Worm (Caenorhabditis elegans) whole organism, young adult: Measurements from ENCODE around the gene dyf-2.

Source experiments
- B0035.1 ChIP-seq: sonication (generic microtip); optimal IDR thresholded peaks from 2 replicates; lab custom pipeline; 2016; ENCODE audit warnings: missing genetic modification characterization, mild to moderate bottlenecking, missing compliant biosample characterization, missing genotype, missing genetic modification reagents
- B0336.3 ChIP-seq: fragments of 200-800 bp; sonication (Bioruptor generic); IDR thresholded peaks from 2 replicates; pipeline ENCODE4 v1.3.6; 2022; ENCODE audit warnings: missing genetic modification characterization, missing compliant biosample characterization
- D2030.7 ChIP-seq: fragments of 200-800 bp; sonication (Bioruptor generic); IDR thresholded peaks from 2 replicates; pipeline ENCODE4 v1.3.6; 2022; ENCODE audit warnings: missing genetic modification reagents, missing genetic modification characterization, missing compliant biosample characterization
- F39B2.1 ChIP-seq: fragments of 200-800 bp; sonication (Bioruptor generic); IDR thresholded peaks from 2 replicates; pipeline ENCODE4 v1.3.6; 2022; ENCODE audit warnings: missing genetic modification reagents, missing genetic modification characterization, missing compliant biosample characterization
- F57A8.1 ChIP-seq: fragments of 200-800 bp; sonication (Bioruptor generic); optimal IDR thresholded peaks from 2 replicates; lab custom pipeline; 2018; ENCODE audit warnings: mild to moderate bottlenecking, missing genetic modification characterization, moderate library complexity, missing compliant biosample characterization
- T07F8.4 ChIP-seq: sonication (generic microtip); optimal IDR thresholded peaks from 2 replicates; lab custom pipeline; 2016; ENCODE audit warnings: mild to moderate bottlenecking, missing genetic modification characterization, moderate library complexity, missing compliant biosample characterization
- T26A5.8 ChIP-seq: sonication (generic microtip); optimal IDR thresholded peaks from 2 replicates; lab custom pipeline; 2016; ENCODE audit warnings: missing genetic modification characterization, missing compliant biosample characterization
- Y53G8AR.9 ChIP-seq: fragments of 200-800 bp; sonication (Bioruptor generic); conservative IDR thresholded peaks from 2 replicates; pipeline ENCODE4 v1.3.6; 2022; ENCODE audit warnings: missing genetic modification reagents, missing genetic modification characterization, missing compliant biosample characterization
- Y56A3A.18 ChIP-seq: fragments of 200-800 bp; sonication (Bioruptor generic); IDR thresholded peaks from 2 replicates; pipeline ENCODE4 v1.3.6; 2022; ENCODE audit warnings: missing genetic modification reagents, missing genetic modification characterization, missing compliant biosample characterization
- Y95B8A.8 ChIP-seq: fragments of 200-800 bp; sonication (Bioruptor generic); IDR thresholded peaks from 2 replicates; pipeline ENCODE4 v1.3.6; 2022; ENCODE audit warnings: missing genetic modification reagents, missing genetic modification characterization, missing compliant biosample characterization
- akir-1 ChIP-seq: fragments of 200-800 bp; sonication (Bioruptor generic); optimal IDR thresholded peaks from 2 replicates; lab custom pipeline; 2018; ENCODE audit warnings: mild to moderate bottlenecking, missing genetic modification characterization, moderate library complexity, missing compliant biosample characterization
- aptf-3 ChIP-seq: fragments of 200-800 bp; sonication (Bioruptor generic); IDR thresholded peaks from 2 replicates; pipeline ENCODE4 v1.3.6; 2022; ENCODE audit warnings: missing genetic modification characterization, missing compliant biosample characterization
- attf-5 ChIP-seq: fragments of 200-800 bp; sonication (Bioruptor generic); optimal IDR thresholded peaks from 2 replicates; lab custom pipeline; 2018; ENCODE audit warnings: mild to moderate bottlenecking, missing genetic modification characterization, missing compliant biosample characterization
- ccch-3 ChIP-seq: fragments of 200-800 bp; sonication (Bioruptor generic); optimal IDR thresholded peaks from 2 replicates; lab custom pipeline; 2018; ENCODE audit warnings: mild to moderate bottlenecking, missing genetic modification characterization, missing compliant biosample characterization
- cebp-1 ChIP-seq, 2 experiments: fragments of 200-800 bp in 1 of 2; sonication (Bioruptor generic) in 1 of 2; sonication (generic microtip) in 1 of 2; IDR thresholded peaks in 1 of 2; optimal IDR thresholded peaks in 1 of 2; 2 replicates each; pipeline versions ENCODE4 v1.3.6 to Lab custom; 2017 to 2022; ENCODE audit warnings: missing compliant biosample characterization in 2 of 2, missing genetic modification characterization in 2 of 2, mild to moderate bottlenecking in 1 of 2, missing genetic modification reagents in 1 of 2, moderate library complexity in 1 of 2
- cebp-2 ChIP-seq: fragments of 200-800 bp; sonication (Bioruptor generic); IDR thresholded peaks from 2 replicates; pipeline ENCODE4 v1.3.6; 2022; ENCODE audit warnings: missing genetic modification characterization, missing compliant biosample characterization
- ceh-100 ChIP-seq: fragments of 200-800 bp; sonication (Bioruptor generic); IDR thresholded peaks from 2 replicates; pipeline ENCODE4 v1.3.6; 2022; ENCODE audit warnings: missing genetic modification reagents, missing genetic modification characterization, missing compliant biosample characterization
- ceh-27 ChIP-seq: fragments of 200-800 bp; sonication (Bioruptor generic); optimal IDR thresholded peaks from 2 replicates; lab custom pipeline; 2018; ENCODE audit warnings: mild to moderate bottlenecking, missing genetic modification characterization, moderate library complexity, missing compliant biosample characterization
- ceh-58 ChIP-seq: fragments of 200-800 bp; sonication (Bioruptor generic); IDR thresholded peaks from 2 replicates; pipeline ENCODE4 v1.3.6; 2022; ENCODE audit warnings: missing genetic modification characterization, missing compliant biosample characterization
- ceh-79 ChIP-seq: sonication (generic microtip); optimal IDR thresholded peaks from 2 replicates; lab custom pipeline; 2017; ENCODE audit warnings: mild to moderate bottlenecking, missing genetic modification characterization, missing compliant biosample characterization
- ceh-91 ChIP-seq: fragments of 200-800 bp; sonication (Bioruptor generic); IDR thresholded peaks from 2 replicates; pipeline ENCODE4 v1.3.6; 2022; ENCODE audit warnings: missing genetic modification reagents, missing genetic modification characterization, missing compliant biosample characterization
- efl-1 ChIP-seq: fragments of 150-350 bp; optimal IDR thresholded peaks from 2 replicates; lab custom pipeline; 2014; ENCODE audit warnings: missing biosample characterization, missing genetic modification reagents, missing genetic modification characterization
- egl-44 ChIP-seq: fragments of 200-800 bp; sonication (Bioruptor generic); IDR thresholded peaks from 2 replicates; pipeline ENCODE4 v1.3.6; 2022; ENCODE audit warnings: missing genetic modification reagents, missing genetic modification characterization, missing compliant biosample characterization
- him-1 ChIP-seq: sonication (generic microtip); optimal IDR thresholded peaks from 2 replicates; lab custom pipeline; 2016; ENCODE audit warnings: missing genotype, missing genetic modification reagents, missing genetic modification characterization, missing compliant biosample characterization
- lin-35 ChIP-seq, 3 experiments: fragments of 150-350 bp in 2 of 3; sonication (generic microtip) in 1 of 3; optimal IDR thresholded peaks; 2 replicates each; lab custom pipeline; 2014 to 2018; ENCODE audit warnings: missing biosample characterization in 3 of 3, missing genetic modification characterization in 3 of 3, missing genetic modification reagents in 3 of 3
- lir-1 ChIP-seq: fragments of 200-800 bp; sonication (Bioruptor generic); conservative IDR thresholded peaks from 2 replicates; pipeline ENCODE4 v1.3.6; 2022; ENCODE audit warnings: missing genetic modification reagents, missing genetic modification characterization, missing compliant biosample characterization
- lsl-1 ChIP-seq: fragments of 200-800 bp; sonication (Bioruptor generic); optimal IDR thresholded peaks from 2 replicates; lab custom pipeline; 2018; ENCODE audit warnings: mild to moderate bottlenecking, missing genetic modification characterization, moderate library complexity, missing compliant biosample characterization
- madf-10 ChIP-seq: sonication (generic microtip); optimal IDR thresholded peaks from 2 replicates; lab custom pipeline; 2016; ENCODE audit warnings: mild to moderate bottlenecking, missing genetic modification characterization, missing compliant biosample characterization
- madf-3 ChIP-seq: fragments of 200-800 bp; sonication (Bioruptor generic); IDR thresholded peaks from 2 replicates; pipeline ENCODE4 v1.3.6; 2022; ENCODE audit warnings: missing genetic modification reagents, missing genetic modification characterization, missing compliant biosample characterization
- nfyb-1 ChIP-seq: fragments of 200-800 bp; sonication (Bioruptor generic); IDR thresholded peaks from 2 replicates; pipeline ENCODE4 v1.3.6; 2022; ENCODE audit warnings: missing genetic modification reagents, missing genetic modification characterization, missing compliant biosample characterization
- nhr-80 ChIP-seq: sonication (generic microtip); optimal IDR thresholded peaks from 2 replicates; lab custom pipeline; 2016; ENCODE audit warnings: missing genetic modification characterization, missing compliant biosample characterization
- pbrm-1 ChIP-seq: fragments of 200-800 bp; sonication (Bioruptor generic); IDR thresholded peaks from 2 replicates; pipeline ENCODE4 v1.3.6; 2022; ENCODE audit warnings: missing genetic modification reagents, missing genetic modification characterization, missing compliant biosample characterization
- rpc-1 ChIP-seq, 2 experiments: fragments of 150-350 bp in 1 of 2; sonication (generic microtip) in 1 of 2; optimal IDR thresholded peaks; 2 replicates each; lab custom pipeline; 2014 to 2018; ENCODE audit warnings: missing biosample characterization in 1 of 2, missing genetic modification characterization in 1 of 2, missing genetic modification reagents in 1 of 2, missing genotype in 1 of 2
- sea-2 ChIP-seq: fragments of 200-800 bp; sonication (Bioruptor generic); IDR thresholded peaks from 2 replicates; pipeline ENCODE4 v1.3.6; 2022; ENCODE audit warnings: missing genetic modification characterization, missing compliant biosample characterization
- snpc-1.1 ChIP-seq: sonication (generic microtip); optimal IDR thresholded peaks from 2 replicates; lab custom pipeline; 2017; ENCODE audit warnings: missing genetic modification characterization, mild to moderate bottlenecking, missing compliant biosample characterization, antibody characterized with exemption, moderate library complexity, missing genotype, missing genetic modification reagents; ENCODE audit not compliant: insufficient read depth
- snpc-3.4 ChIP-seq: sonication (generic microtip); optimal IDR thresholded peaks from 2 replicates; lab custom pipeline; 2017; ENCODE audit warnings: missing genetic modification characterization, mild to moderate bottlenecking, missing compliant biosample characterization, antibody characterized with exemption, moderate library complexity, missing genotype, missing genetic modification reagents
- somi-1 ChIP-seq: fragments of 200-800 bp; sonication (Bioruptor generic); optimal IDR thresholded peaks from 2 replicates; lab custom pipeline; 2018; ENCODE audit warnings: mild to moderate bottlenecking, missing genetic modification characterization, missing compliant biosample characterization
- unc-130 ChIP-seq: sonication (generic microtip); optimal IDR thresholded peaks from 2 replicates; lab custom pipeline; 2016; ENCODE audit warnings: missing genetic modification reagents, missing genetic modification characterization, missing compliant biosample characterization
- zfh-2 ChIP-seq: fragments of 200-800 bp; sonication (Bioruptor generic); conservative IDR thresholded peaks from 2 replicates; pipeline ENCODE4 v1.3.6; 2022; ENCODE audit warnings: missing genetic modification reagents, missing genetic modification characterization, missing compliant biosample characterization
- zim-3 ChIP-seq: sonication (generic microtip); optimal IDR thresholded peaks from 2 replicates; lab custom pipeline; 2017; ENCODE audit warnings: mild to moderate bottlenecking, missing genetic modification characterization, moderate library complexity, missing compliant biosample characterization
- ztf-26 ChIP-seq: sonication (generic microtip); optimal IDR thresholded peaks from 2 replicates; lab custom pipeline; 2017; ENCODE audit warnings: missing genetic modification characterization, missing compliant biosample characterization
- ztf-28 ChIP-seq: fragments of 200-800 bp; sonication (Bioruptor generic); IDR thresholded peaks from 2 replicates; pipeline ENCODE4 v1.3.6; 2022; ENCODE audit warnings: missing genetic modification reagents, missing genetic modification characterization, missing compliant biosample characterization
- ztf-3 ChIP-seq: fragments of 200-800 bp; sonication (Bioruptor generic); optimal IDR thresholded peaks from 2 replicates; lab custom pipeline; 2018; ENCODE audit warnings: mild to moderate bottlenecking, missing genetic modification characterization, missing compliant biosample characterization

Gene dyf-2

ce11 chrIII:13659028-13659427 lies 27.2 kb downstream of the dyf-2 start:
- no peak for TF ChIP-seq ceh-27
- no peak for TF ChIP-seq snpc-3.4
- TF ChIP-seq aptf-3: no peak
- TF ChIP-seq F57A8.1: no peak
- no peak for TF ChIP-seq lin-35 (GFP tag; optimal IDR thresholded peaks at IDR 0.05; lab: Kevin White, UChicago)
- no peak for TF ChIP-seq zfh-2 (GFP tag; lab: Robert Waterston, UW)
- no peak for TF ChIP-seq egl-44
- TF ChIP-seq ceh-100 (GFP tag; lab: Robert Waterston, UW): no peak
- TF ChIP-seq Y56A3A.18 (GFP tag; lab: Robert Waterston, UW): no peak
- no peak for TF ChIP-seq ccch-3 (GFP tag; lab: Kevin White, UChicago)
- no peak for TF ChIP-seq efl-1 (GFP tag; lab: Kevin White, UChicago)
- no peak for TF ChIP-seq B0035.1 (tag; lab: Kevin White, UChicago)
- TF ChIP-seq D2030.7 (GFP tag; lab: Robert Waterston, UW): no peak
- no peak for TF ChIP-seq attf-5 (GFP tag; lab: Kevin White, UChicago)
- no peak for TF ChIP-seq pbrm-1 (GFP tag; lab: Robert Waterston, UW)
- no peak for TF ChIP-seq T26A5.8

- no peak for TF ChIP-seq cebp-1 (GFP tag; IDR thresholded peaks at IDR 0.05; lab: Robert Waterston, UW)
- TF ChIP-seq cebp-1 (tag; optimal IDR thresholded peaks at IDR 0.05; lab: Kevin White, UChicago): peak; percentile 35
- TF ChIP-seq F39B2.1 (GFP tag; lab: Robert Waterston, UW): no peak
- TF ChIP-seq ceh-58 (GFP tag; lab: Robert Waterston, UW): no peak
- TF ChIP-seq nhr-80 (tag; lab: Kevin White, UChicago): peak; percentile 41
- TF ChIP-seq zfh-2 (GFP tag; lab: Robert Waterston, UW): 0 out of 2 replicates have a peak, but pooled peaks have one; percentile 22
- TF ChIP-seq attf-5 (GFP tag; lab: Kevin White, UChicago): peak; percentile 2
- TF ChIP-seq ceh-27: no peak
- TF ChIP-seq madf-10 (tag; lab: Kevin White, UChicago): no peak
These were observed 28.3 kb downstream of the dyf-2 start for ce11 chrIII:13657975-13658374.

DNA sequence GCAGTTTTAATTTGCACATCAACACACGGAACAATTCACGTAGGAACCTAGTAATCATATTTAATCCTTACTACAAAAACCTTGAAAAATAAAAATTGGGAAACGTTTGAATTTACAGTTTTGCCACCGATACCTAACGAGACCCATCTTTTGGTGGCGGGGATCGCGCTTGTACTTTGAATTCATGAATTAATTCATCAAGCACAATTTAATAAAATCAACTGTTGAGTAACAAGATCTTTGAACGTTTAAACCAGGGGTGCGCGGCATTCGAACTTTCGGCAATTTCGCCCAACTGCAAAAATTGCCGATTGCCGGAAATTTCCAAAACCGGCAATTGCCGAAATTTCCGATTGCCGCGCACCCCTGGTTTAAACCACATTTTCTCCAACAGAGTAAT lies 29.6 kb downstream of the dyf-2 start:
- no peak for TF ChIP-seq akir-1 (GFP tag; lab: Kevin White, UChicago)
- TF ChIP-seq ceh-27: no peak
- no peak for TF ChIP-seq lsl-1
- no peak for TF ChIP-seq ceh-91 (GFP tag; lab: Robert Waterston, UW)
- TF ChIP-seq ztf-3: no peak
- TF ChIP-seq ceh-79: no peak
- TF ChIP-seq madf-3: no peak
- no peak for TF ChIP-seq somi-1
- TF ChIP-seq him-1: peak; percentile 67
- TF ChIP-seq madf-10 (tag; lab: Kevin White, UChicago): no peak
- TF ChIP-seq T07F8.4 (tag; lab: Kevin White, UChicago): no peak
- TF ChIP-seq sea-2 (GFP tag; lab: Robert Waterston, UW): no peak
- TF ChIP-seq rpc-1 (optimal IDR thresholded peaks at IDR 0.05; lab: Kevin White, UChicago): no peak
- no peak for TF ChIP-seq rpc-1 (tag; optimal IDR thresholded peaks at IDR 0.05; lab: Kevin White, UChicago)
- no peak for TF ChIP-seq ztf-28 (GFP tag; lab: Robert Waterston, UW)
- no peak for TF ChIP-seq snpc-1.1
- no peak for TF ChIP-seq Y95B8A.8 (GFP tag; lab: Robert Waterston, UW)
- no peak for TF ChIP-seq nfyb-1 (GFP tag; lab: Robert Waterston, UW)
- 0 out of 2 replicates have a peak, but pooled peaks have one; percentile 18 for TF ChIP-seq B0336.3
- 0 out of 2 replicates have a peak, but pooled peaks have one; percentile 48 for TF ChIP-seq Y53G8AR.9 (GFP tag; lab: Robert Waterston, UW)
- TF ChIP-seq ztf-26 (tag; lab: Kevin White, UChicago): no peak
- peak; percentile 65 for TF ChIP-seq zim-3 (tag; lab: Kevin White, UChicago)
- no peak for TF ChIP-seq lir-1 (GFP tag; lab: Robert Waterston, UW)
- TF ChIP-seq unc-130 (GFP tag; lab: Kevin White, UChicago): no peak
- no peak for TF ChIP-seq efl-1 (GFP tag; lab: Kevin White, UChicago)
- TF ChIP-seq cebp-2 (GFP tag; lab: Robert Waterston, UW): no peak
- TF ChIP-seq, all 124 proteins: peak for 4
